Worm (Caenorhabditis elegans) whole organism, early embryonic: Measurements from ENCODE around the gene str-25.

Experiments used
- B0310.2 ChIP-seq: sonication (generic microtip); optimal IDR thresholded peaks from 2 replicates; lab custom pipeline; 2016; ENCODE audit warnings: mild to moderate bottlenecking, missing genetic modification characterization, missing compliant biosample characterization
- F13C5.2 ChIP-seq: sonication (generic microtip); optimal IDR thresholded peaks from 2 replicates; lab custom pipeline; 2017; ENCODE audit warnings: mild to moderate bottlenecking, missing genetic modification characterization, inconsistent platforms, missing compliant biosample characterization
- aly-1 ChIP-seq: sonication (generic microtip); optimal IDR thresholded peaks from 2 replicates; lab custom pipeline; 2016; ENCODE audit warnings: missing genetic modification characterization, missing compliant biosample characterization
- ama-1 ChIP-seq: fragments of 150-350 bp; optimal IDR thresholded peaks from 2 replicates; lab custom pipeline; 2014
- ceh-13 ChIP-seq: fragments of 200-800 bp; sonication (Bioruptor generic); optimal IDR thresholded peaks from 2 replicates; lab custom pipeline; 2018; ENCODE audit warnings: mild to moderate bottlenecking, missing genetic modification characterization, missing compliant biosample characterization
- ceh-36 ChIP-seq: sonication (generic microtip); optimal IDR thresholded peaks from 2 replicates; lab custom pipeline; 2016; ENCODE audit warnings: missing genetic modification characterization, inconsistent platforms, missing compliant biosample characterization
- ets-7 ChIP-seq: sonication (generic microtip); optimal IDR thresholded peaks from 2 replicates; lab custom pipeline; 2016; ENCODE audit warnings: missing genotype, missing genetic modification characterization, missing compliant biosample characterization
- flt-1 ChIP-seq: fragments of 200-800 bp; sonication (Bioruptor generic); IDR thresholded peaks from 2 replicates; pipeline ENCODE4 v1.3.6; 2022; ENCODE audit warnings: missing genetic modification characterization, missing compliant biosample characterization
- hmbx-1 ChIP-seq: sonication (generic microtip); optimal IDR thresholded peaks from 2 replicates; lab custom pipeline; 2016; ENCODE audit warnings: mild to moderate bottlenecking, missing genetic modification characterization, missing compliant biosample characterization
- hmg-4 ChIP-seq: fragments of 200-800 bp; sonication (Bioruptor generic); optimal IDR thresholded peaks from 2 replicates; lab custom pipeline; 2018; ENCODE audit warnings: mild to moderate bottlenecking, missing genetic modification characterization, missing compliant biosample characterization
- hnd-1 ChIP-seq: sonication (generic microtip); optimal IDR thresholded peaks from 2 replicates; lab custom pipeline; 2016; ENCODE audit warnings: missing genetic modification characterization, missing compliant biosample characterization
- pes-1 ChIP-seq: fragments of 200-800 bp; sonication (Bioruptor generic); IDR thresholded peaks from 2 replicates; pipeline ENCODE4 v1.3.6; 2022; ENCODE audit warnings: missing genetic modification reagents, missing genetic modification characterization, missing compliant biosample characterization
- scrt-1 ChIP-seq: fragments of 200-800 bp; sonication (Bioruptor generic); IDR thresholded peaks from 2 replicates; pipeline ENCODE4 v1.3.6; 2022; ENCODE audit warnings: missing genetic modification characterization, missing compliant biosample characterization
- sea-1 ChIP-seq: fragments of 200-800 bp; sonication (Bioruptor generic); conservative IDR thresholded peaks from 2 replicates; pipeline ENCODE4 v1.3.6; 2022; ENCODE audit warnings: missing genetic modification characterization, missing compliant biosample characterization
- tbx-11 ChIP-seq: fragments of 200-800 bp; sonication (Bioruptor generic); IDR thresholded peaks from 2 replicates; pipeline ENCODE4 v1.3.6; 2022; ENCODE audit warnings: missing genetic modification characterization, missing compliant biosample characterization
- tbx-37 ChIP-seq: fragments of 200-800 bp; sonication (Bioruptor generic); conservative IDR thresholded peaks from 2 replicates; pipeline ENCODE4 v1.3.6; 2022; ENCODE audit warnings: missing genetic modification reagents, missing genetic modification characterization, missing compliant biosample characterization
- tra-4 ChIP-seq: sonication (generic microtip); optimal IDR thresholded peaks from 2 replicates; lab custom pipeline; 2017; ENCODE audit warnings: missing genetic modification characterization, missing compliant biosample characterization

The str-25 gene

DNA sequence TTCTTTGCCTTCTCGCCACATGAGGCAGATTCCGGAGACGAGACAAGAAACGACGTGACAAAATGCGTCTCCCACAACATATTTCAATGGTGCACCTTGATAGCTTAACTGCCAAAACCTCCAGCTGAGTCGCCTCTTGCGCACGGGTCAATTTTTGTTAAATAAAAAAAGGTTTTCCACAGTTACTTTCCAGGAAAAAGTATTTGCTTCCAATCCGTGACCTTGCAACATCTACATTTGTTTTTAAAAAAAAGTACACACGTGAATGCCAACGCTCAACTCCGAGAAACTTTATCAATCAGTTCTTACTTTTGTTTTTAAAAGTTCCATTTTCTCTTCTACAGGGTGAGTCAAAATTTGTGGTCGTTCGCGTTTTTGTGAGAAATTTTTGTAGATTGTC, 21.2 kb upstream of the str-25 start, which contains the start of gene F22B8.7:
F22B8.7 (plus strand) TSS at position 301 of the 400 bp plus-strand sequence.
- no peak for TF ChIP-seq flt-1
- TF ChIP-seq tra-4, result no peak
- no peak for TF ChIP-seq ceh-36
- TF ChIP-seq sea-1 (GFP tag; lab: Robert Waterston, UW), result no peak
- no peak for TF ChIP-seq pes-1 (GFP tag; lab: Robert Waterston, UW)
- TF ChIP-seq tbx-37 (GFP tag; lab: Robert Waterston, UW), result no peak
- TF ChIP-seq scrt-1 (GFP tag; lab: Robert Waterston, UW), result no peak
- no peak for TF ChIP-seq ets-7 (tag; lab: Kevin White, UChicago)
- TF ChIP-seq hmbx-1 (tag; lab: Kevin White, UChicago), result no peak
- no peak for TF ChIP-seq ceh-13 (GFP tag; lab: Kevin White, UChicago)
- no peak for TF ChIP-seq hnd-1 (tag; lab: Kevin White, UChicago)
- TF ChIP-seq F13C5.2 (tag; lab: Kevin White, UChicago), result no peak
- TF ChIP-seq B0310.2 (tag; lab: Kevin White, UChicago), result no peak
- no peak for TF ChIP-seq ama-1 (lab: Kevin White, UChicago)
- no peak for TF ChIP-seq tbx-11 (GFP tag; lab: Robert Waterston, UW)
- TF ChIP-seq hmg-4, result no peak
- no peak for TF ChIP-seq aly-1 (tag; lab: Kevin White, UChicago)

DNA sequence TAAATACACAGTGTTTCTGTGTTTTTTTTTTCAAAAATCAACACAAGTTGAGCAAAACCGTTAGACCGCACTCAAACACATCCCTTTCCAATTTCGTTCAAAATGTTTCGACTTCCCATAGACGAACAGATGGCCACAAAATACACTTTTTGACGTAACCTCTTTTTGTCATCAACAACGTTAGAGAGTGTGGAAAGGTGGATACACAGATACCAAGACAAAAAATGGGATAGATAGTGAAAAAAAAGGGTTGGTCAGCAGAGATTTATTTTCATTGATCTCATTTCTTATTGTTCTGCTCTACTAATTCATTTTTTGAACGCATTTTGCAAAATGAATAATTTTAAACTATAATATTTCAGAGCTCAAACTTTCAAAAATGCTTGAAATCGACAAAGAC, 20.6 kb upstream of the str-25 start:
- TF ChIP-seq flt-1, result no peak
- no peak for TF ChIP-seq tbx-11 (GFP tag; lab: Robert Waterston, UW)
- no peak for TF ChIP-seq ceh-36
- TF ChIP-seq hnd-1 (tag; lab: Kevin White, UChicago), result no peak

DNA sequence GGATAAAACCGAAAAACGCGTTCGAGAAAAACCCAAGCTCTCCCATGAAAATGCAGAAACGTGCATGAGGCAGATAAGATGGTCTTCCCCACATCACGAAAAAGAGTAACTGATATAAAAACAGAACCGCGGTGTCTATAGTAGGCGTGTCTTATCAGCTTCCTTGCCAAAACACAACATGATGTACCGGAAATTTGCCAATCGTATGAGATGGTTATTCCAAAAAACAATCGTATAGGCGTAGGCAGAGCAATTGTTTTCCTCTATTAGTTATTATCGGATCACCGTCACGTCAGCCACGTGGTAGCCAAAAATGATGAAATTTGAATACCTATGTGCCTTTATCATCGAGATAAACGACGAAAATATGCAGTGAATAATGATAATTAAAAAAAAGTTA, 16.0 kb upstream of the str-25 start, which contains the start of gene str-7:
str-7 (minus strand) TSS at position 101 of the 400 bp plus-strand sequence.
- no peak for TF ChIP-seq ets-7 (tag; lab: Kevin White, UChicago)
- TF ChIP-seq ama-1 (lab: Kevin White, UChicago), result no peak
- TF ChIP-seq F13C5.2 (tag; lab: Kevin White, UChicago), result no peak
- no peak for TF ChIP-seq hnd-1 (tag; lab: Kevin White, UChicago)
- no peak for TF ChIP-seq tra-4
- no peak for TF ChIP-seq flt-1
- TF ChIP-seq pes-1 (GFP tag; lab: Robert Waterston, UW), result no peak
- no peak for TF ChIP-seq hmg-4
- TF ChIP-seq scrt-1 (GFP tag; lab: Robert Waterston, UW), result no peak
- TF ChIP-seq tbx-37 (GFP tag; lab: Robert Waterston, UW), result no peak
- no peak for TF ChIP-seq B0310.2 (tag; lab: Kevin White, UChicago)
- no peak for TF ChIP-seq hmbx-1 (tag; lab: Kevin White, UChicago)
- TF ChIP-seq ceh-36, result no peak
- TF ChIP-seq tbx-11 (GFP tag; lab: Robert Waterston, UW), result no peak
- TF ChIP-seq aly-1 (tag; lab: Kevin White, UChicago), result no peak
- TF ChIP-seq ceh-13 (GFP tag; lab: Kevin White, UChicago), result no peak
- no peak for TF ChIP-seq sea-1 (GFP tag; lab: Robert Waterston, UW)

DNA sequence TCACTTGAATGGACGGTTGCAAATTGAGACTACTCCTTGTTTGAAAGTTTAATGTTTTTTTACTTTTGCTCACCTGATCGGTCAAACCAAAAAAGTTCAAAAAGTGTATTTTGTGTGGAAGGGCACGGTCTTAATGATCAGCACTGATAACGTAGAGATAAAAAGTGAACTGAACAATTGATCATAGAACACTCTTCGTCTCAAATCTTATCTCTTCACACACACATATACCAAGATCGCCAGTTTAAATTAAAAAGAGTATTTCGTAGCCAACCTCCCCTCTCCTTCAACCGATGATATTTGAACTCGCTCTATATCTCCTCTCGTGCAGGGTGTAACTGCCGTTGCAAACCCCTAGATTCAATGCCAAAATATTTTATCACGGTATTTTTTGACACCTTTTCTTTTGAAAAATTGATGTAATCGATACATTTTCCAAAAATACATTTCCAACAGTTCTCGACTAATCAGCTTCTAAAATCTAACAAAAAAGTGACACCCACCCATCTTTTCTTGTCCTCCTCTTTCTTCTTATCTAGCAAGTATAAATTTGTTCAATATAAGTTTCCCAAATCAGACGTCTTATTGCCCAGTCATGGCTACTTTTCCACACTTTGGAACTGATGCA, 15.3 kb upstream of the str-25 start, which contains the start of gene cth-1:
cth-1 (plus strand) TSS at position 578 of the 628 bp plus-strand sequence.
- TF ChIP-seq tra-4 (no peak), pes-1 (GFP tag; lab: Robert Waterston, UW) (no peak), scrt-1 (GFP tag; lab: Robert Waterston, UW) (no peak), F13C5.2 (tag; lab: Kevin White, UChicago) (no peak), aly-1 (tag; lab: Kevin White, UChicago) (no peak), flt-1 (no peak), tbx-37 (GFP tag; lab: Robert Waterston, UW) (no peak), hnd-1 (tag; lab: Kevin White, UChicago) (no peak), hmbx-1 (tag; lab: Kevin White, UChicago) (no peak), sea-1 (GFP tag; lab: Robert Waterston, UW) (no peak), ama-1 (lab: Kevin White, UChicago) (no peak), ceh-13 (GFP tag; lab: Kevin White, UChicago) (no peak), tbx-11 (GFP tag; lab: Robert Waterston, UW) (no peak), B0310.2 (tag; lab: Kevin White, UChicago) (no peak), hmg-4 (no peak), ets-7 (tag; lab: Kevin White, UChicago) (no peak), ceh-36 (no peak)

DNA sequence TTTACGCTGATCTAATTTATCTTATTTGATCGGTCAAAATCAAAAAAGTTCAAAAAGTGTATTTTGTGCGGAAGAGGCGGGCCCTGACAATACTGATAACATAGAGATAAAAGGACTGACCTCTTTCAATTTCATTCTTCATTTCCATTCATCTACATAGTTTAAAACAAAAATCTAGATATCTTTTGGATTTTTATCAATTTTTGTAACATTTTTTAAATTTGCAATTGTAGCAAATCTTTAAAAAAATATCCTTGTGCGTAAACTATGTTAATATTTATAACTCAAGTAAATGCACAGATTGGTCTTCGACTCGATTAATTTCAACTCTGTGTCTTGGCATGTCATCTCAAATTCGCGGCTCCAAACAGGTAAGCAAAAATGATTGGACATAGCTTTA, 11.9 kb upstream of the str-25 start, which contains the start of gene argk-1:
argk-1 (plus strand) TSS at position 301 of the 400 bp plus-strand sequence.
- TF ChIP-seq sea-1 (GFP tag; lab: Robert Waterston, UW) (no peak), ceh-36 (no peak), ets-7 (tag; lab: Kevin White, UChicago) (no peak), F13C5.2 (tag; lab: Kevin White, UChicago) (no peak), hmg-4 (no peak), ceh-13 (GFP tag; lab: Kevin White, UChicago) (no peak)

DNA sequence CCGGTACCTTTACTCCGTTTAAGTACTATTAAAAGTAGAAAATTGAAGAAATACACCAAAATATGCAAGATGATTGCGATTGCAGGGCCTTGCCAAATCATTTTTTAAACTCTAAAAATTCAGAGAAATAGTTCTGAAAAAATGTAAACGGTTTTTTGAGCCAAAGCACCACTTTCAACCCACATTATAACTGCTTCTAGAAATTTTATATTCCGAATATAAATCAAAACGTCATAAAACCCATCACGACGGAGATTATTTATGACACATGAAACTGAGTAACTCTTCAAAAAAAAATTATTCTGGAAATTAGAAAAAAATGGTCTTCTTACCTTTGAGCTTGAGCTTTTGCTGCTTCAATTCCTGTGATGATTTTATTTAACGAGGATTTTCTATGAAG, 1.2 kb upstream of the str-25 start, which contains the start of gene srxa-16:
srxa-16 (minus strand) TSS at position 101 of the 400 bp plus-strand sequence.
- TF ChIP-seq ceh-13 (GFP tag; lab: Kevin White, UChicago) (no peak), tbx-37 (GFP tag; lab: Robert Waterston, UW) (no peak), ceh-36 (no peak), ets-7 (tag; lab: Kevin White, UChicago) (no peak), hnd-1 (tag; lab: Kevin White, UChicago) (no peak), flt-1 (no peak), tra-4 (no peak), B0310.2 (tag; lab: Kevin White, UChicago) (no peak), pes-1 (GFP tag; lab: Robert Waterston, UW) (no peak), aly-1 (tag; lab: Kevin White, UChicago) (no peak), hmbx-1 (tag; lab: Kevin White, UChicago) (no peak), F13C5.2 (tag; lab: Kevin White, UChicago) (no peak), sea-1 (GFP tag; lab: Robert Waterston, UW) (no peak)

DNA sequence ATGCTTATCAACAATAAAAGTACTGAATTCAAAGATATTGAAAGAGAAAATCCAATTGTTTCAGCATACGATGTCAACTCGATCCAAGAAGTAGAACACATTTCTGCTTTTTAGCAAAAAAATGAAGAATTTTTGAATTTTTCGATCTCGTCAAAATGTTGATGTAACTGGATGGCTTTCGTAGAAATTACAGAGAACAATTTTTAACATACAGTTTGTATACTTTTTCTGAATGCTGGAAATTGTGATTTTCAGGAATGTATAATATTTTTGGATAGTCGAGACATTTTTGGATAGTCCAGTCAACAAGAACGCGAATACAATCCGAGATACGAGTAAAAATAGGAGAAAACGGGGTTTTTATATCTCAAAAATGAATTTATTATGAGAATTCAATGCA, 3.1 kb downstream of the str-25 start, which contains the start of gene str-103:
str-103 (minus strand) TSS at position 101 of the 400 bp plus-strand sequence.
- TF ChIP-seq F13C5.2 (tag; lab: Kevin White, UChicago), result no peak
- no peak for TF ChIP-seq ceh-36
- no peak for TF ChIP-seq flt-1
- no peak for TF ChIP-seq ceh-13 (GFP tag; lab: Kevin White, UChicago)
- no peak for TF ChIP-seq tra-4
- TF ChIP-seq ets-7 (tag; lab: Kevin White, UChicago), result no peak
- no peak for TF ChIP-seq aly-1 (tag; lab: Kevin White, UChicago)
- no peak for TF ChIP-seq scrt-1 (GFP tag; lab: Robert Waterston, UW)
- TF ChIP-seq B0310.2 (tag; lab: Kevin White, UChicago), result no peak
- no peak for TF ChIP-seq hmbx-1 (tag; lab: Kevin White, UChicago)
- no peak for TF ChIP-seq pes-1 (GFP tag; lab: Robert Waterston, UW)
- TF ChIP-seq tbx-37 (GFP tag; lab: Robert Waterston, UW), result no peak
- no peak for TF ChIP-seq sea-1 (GFP tag; lab: Robert Waterston, UW)
- no peak for TF ChIP-seq hmg-4
- no peak for TF ChIP-seq hnd-1 (tag; lab: Kevin White, UChicago)
- no peak for TF ChIP-seq ama-1 (lab: Kevin White, UChicago)
- TF ChIP-seq tbx-11 (GFP tag; lab: Robert Waterston, UW), result no peak
